Worm (Caenorhabditis elegans) whole organism, late embryonic: ENCODE results near the gene ubc-24.

Source experiments
- C38D4.7 ChIP-seq: fragments of 200-800 bp; sonication (Bioruptor generic); optimal IDR thresholded peaks from 2 replicates; lab custom pipeline; 2018; ENCODE audit warnings: mild to moderate bottlenecking, missing genetic modification characterization, moderate library complexity, missing compliant biosample characterization
- F13H6.1 ChIP-seq: sonication (generic microtip); optimal IDR thresholded peaks from 2 replicates; lab custom pipeline; 2016; ENCODE audit warnings: missing genetic modification characterization, missing compliant biosample characterization
- K02D7.2 ChIP-seq: sonication (generic microtip); optimal IDR thresholded peaks from 2 replicates; lab custom pipeline; 2017; ENCODE audit warnings: mild to moderate bottlenecking, missing genetic modification characterization, missing compliant biosample characterization
- Y22D7AL.16 ChIP-seq: sonication (generic microtip); optimal IDR thresholded peaks from 2 replicates; lab custom pipeline; 2016; ENCODE audit warnings: missing genetic modification characterization, missing compliant biosample characterization
- ceh-14 ChIP-seq: sonication (generic microtip); optimal IDR thresholded peaks from 2 replicates; lab custom pipeline; 2016; ENCODE audit warnings: missing genotype, missing genetic modification characterization, missing compliant biosample characterization
- ceh-19 ChIP-seq: fragments of 200-800 bp; sonication (Bioruptor generic); optimal IDR thresholded peaks from 2 replicates; lab custom pipeline; 2018; ENCODE audit warnings: mild to moderate bottlenecking, missing genetic modification characterization, missing compliant biosample characterization
- ceh-22 ChIP-seq: sonication (generic microtip); optimal IDR thresholded peaks from 2 replicates; lab custom pipeline; 2017; ENCODE audit warnings: missing biosample characterization, missing genetic modification characterization
- ceh-24 ChIP-seq: sonication (generic microtip); optimal IDR thresholded peaks from 2 replicates; lab custom pipeline; 2016; ENCODE audit warnings: mild to moderate bottlenecking, missing genetic modification characterization, missing compliant biosample characterization
- ceh-30 ChIP-seq: fragments of 150-350 bp; optimal IDR thresholded peaks from 2 replicates; lab custom pipeline; 2014; ENCODE audit warnings: missing biosample characterization, missing genetic modification characterization
- ceh-31 ChIP-seq: sonication (generic microtip); optimal IDR thresholded peaks from 2 replicates; lab custom pipeline; 2016; ENCODE audit warnings: missing genetic modification characterization, missing compliant biosample characterization
- ceh-6 ChIP-seq: fragments of 200-800 bp; sonication (Bioruptor generic); optimal IDR thresholded peaks from 2 replicates; lab custom pipeline; 2018; ENCODE audit warnings: mild to moderate bottlenecking, missing genetic modification characterization, missing compliant biosample characterization
- elt-2 ChIP-seq: sonication (generic microtip); optimal IDR thresholded peaks from 2 replicates; lab custom pipeline; 2016; ENCODE audit warnings: missing genetic modification reagents, missing genetic modification characterization, missing compliant biosample characterization
- ets-4 ChIP-seq: sonication (generic microtip); optimal IDR thresholded peaks from 2 replicates; lab custom pipeline; 2016; ENCODE audit warnings: missing genetic modification characterization, missing compliant biosample characterization
- fkh-10 ChIP-seq: fragments of 150-350 bp; optimal IDR thresholded peaks from 2 replicates; lab custom pipeline; 2014; ENCODE audit warnings: missing biosample characterization, missing genetic modification reagents, missing genetic modification characterization
- fkh-6 ChIP-seq: sonication (generic microtip); optimal IDR thresholded peaks from 2 replicates; lab custom pipeline; 2016; ENCODE audit warnings: missing genetic modification characterization, missing compliant biosample characterization
- gmeb-2 ChIP-seq: sonication (generic microtip); optimal IDR thresholded peaks from 2 replicates; lab custom pipeline; 2016; ENCODE audit warnings: missing genetic modification characterization, inconsistent platforms, missing compliant biosample characterization
- hlh-30 ChIP-seq: sonication (generic microtip); optimal IDR thresholded peaks from 2 replicates; lab custom pipeline; 2017; ENCODE audit warnings: antibody characterized with exemption, missing genetic modification characterization, missing compliant biosample characterization; ENCODE audit not compliant: insufficient read depth
- hlh-6 ChIP-seq: sonication (generic microtip); optimal IDR thresholded peaks from 2 replicates; lab custom pipeline; 2016; ENCODE audit warnings: missing genotype, missing genetic modification characterization, missing compliant biosample characterization
- lim-6 ChIP-seq: sonication (generic microtip); optimal IDR thresholded peaks from 2 replicates; lab custom pipeline; 2016; ENCODE audit warnings: missing genetic modification characterization, missing compliant biosample characterization
- lin-11 ChIP-seq: fragments of 200-800 bp; sonication (Bioruptor generic); optimal IDR thresholded peaks from 2 replicates; lab custom pipeline; 2018; ENCODE audit warnings: mild to moderate bottlenecking, missing genetic modification characterization, missing compliant biosample characterization
- madf-2 ChIP-seq: sonication (generic microtip); optimal IDR thresholded peaks from 2 replicates; lab custom pipeline; 2017; ENCODE audit warnings: missing genetic modification characterization, missing compliant biosample characterization
- mec-3 ChIP-seq: sonication (generic microtip); optimal IDR thresholded peaks from 2 replicates; lab custom pipeline; 2016; ENCODE audit warnings: borderline replicate concordance, missing genetic modification characterization, missing compliant biosample characterization
- nhr-232 ChIP-seq: sonication (generic microtip); optimal IDR thresholded peaks from 2 replicates; lab custom pipeline; 2016; ENCODE audit warnings: missing genetic modification characterization, missing compliant biosample characterization
- pat-9 ChIP-seq: fragments of 200-800 bp; sonication (Bioruptor generic); optimal IDR thresholded peaks from 2 replicates; lab custom pipeline; 2018; ENCODE audit warnings: mild to moderate bottlenecking, missing genetic modification characterization, moderate library complexity, missing compliant biosample characterization
- pha-4 ChIP-seq: fragments of 150-350 bp; optimal IDR thresholded peaks from 2 replicates; lab custom pipeline; 2018; ENCODE audit warnings: missing biosample characterization, missing genetic modification reagents, missing genetic modification characterization
- pqm-1 ChIP-seq: sonication (generic microtip); optimal IDR thresholded peaks from 2 replicates; lab custom pipeline; 2016; ENCODE audit warnings: missing genetic modification characterization, missing compliant biosample characterization
- sdc-2 ChIP-seq: sonication (generic microtip); optimal IDR thresholded peaks from 2 replicates; lab custom pipeline; 2016; ENCODE audit warnings: missing genotype, missing genetic modification characterization, missing compliant biosample characterization
- sox-2 ChIP-seq: fragments of 200-800 bp; sonication (Bioruptor generic); IDR thresholded peaks from 2 replicates; pipeline ENCODE4 v1.3.6; 2022; ENCODE audit warnings: missing genetic modification reagents, missing genetic modification characterization, missing compliant biosample characterization
- syd-9 ChIP-seq: sonication (generic microtip); optimal IDR thresholded peaks from 2 replicates; lab custom pipeline; 2016; ENCODE audit warnings: mild to moderate bottlenecking, missing genetic modification characterization, moderate library complexity, missing compliant biosample characterization
- unc-3 ChIP-seq, 2 experiments: fragments of 200-800 bp in 1 of 2; sonication (Bioruptor generic) in 1 of 2; sonication (generic microtip) in 1 of 2; conservative IDR thresholded peaks in 1 of 2; optimal IDR thresholded peaks in 1 of 2; 2 replicates each; pipeline versions ENCODE4 v1.3.6 to Lab custom; 2016 to 2022; ENCODE audit warnings: missing compliant biosample characterization in 2 of 2, missing genetic modification characterization in 2 of 2, missing genetic modification reagents in 1 of 2
- unc-55 ChIP-seq: sonication (generic microtip); optimal IDR thresholded peaks from 2 replicates; lab custom pipeline; 2017; ENCODE audit warnings: missing biosample characterization, missing genetic modification reagents, missing genetic modification characterization
- unc-86 ChIP-seq: sonication (generic microtip); optimal IDR thresholded peaks from 2 replicates; lab custom pipeline; 2016; ENCODE audit warnings: missing genetic modification characterization, missing compliant biosample characterization
- zip-5 ChIP-seq: sonication (generic microtip); optimal IDR thresholded peaks from 2 replicates; lab custom pipeline; 2016; ENCODE audit warnings: missing genetic modification characterization, missing compliant biosample characterization

ubc-24 gene

DNA sequence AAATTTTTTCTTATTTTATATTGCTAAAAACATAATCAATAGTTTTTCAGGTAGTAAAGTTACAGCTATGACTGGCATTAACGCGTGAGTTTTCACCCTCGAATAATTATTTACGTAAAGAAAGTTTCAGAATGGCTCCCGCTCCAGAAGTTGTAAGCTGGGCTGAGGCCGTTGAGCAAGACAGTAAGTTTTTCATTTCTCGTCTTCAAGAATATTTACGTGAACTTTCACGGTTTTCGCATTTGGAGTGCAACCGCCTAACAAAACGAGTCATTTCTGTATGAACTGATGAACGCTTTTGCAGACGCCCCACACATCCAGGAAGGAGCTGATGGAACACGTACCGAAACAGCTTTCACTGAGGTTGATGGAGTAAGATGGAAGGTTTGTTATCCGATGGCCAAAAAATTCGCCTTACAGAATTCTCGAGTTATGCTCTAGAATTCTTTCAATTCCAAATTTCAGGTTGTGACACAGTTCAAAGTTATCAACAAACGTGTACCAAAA, 37.4 kb downstream of the ubc-24 start, which contains the start of gene eif-3.G:
eif-3.G (plus strand) TSS at position 51 of the 507 bp plus-strand sequence.
- TF ChIP-seq unc-55 (GFP tag; lab: Kevin White, UChicago), result no peak
- no peak for TF ChIP-seq ceh-24

- no peak for TF ChIP-seq F13H6.1
- TF ChIP-seq pqm-1 (tag; lab: Kevin White, UChicago), result no peak
- no peak for TF ChIP-seq pha-4
- TF ChIP-seq mec-3 (tag; lab: Kevin White, UChicago), result no peak
- TF ChIP-seq elt-2 (tag; lab: Kevin White, UChicago), result no peak
- TF ChIP-seq lim-6, result no peak
- no peak for TF ChIP-seq K02D7.2 (tag; lab: Kevin White, UChicago)
- no peak for TF ChIP-seq ets-4 (tag; lab: Kevin White, UChicago)
These were observed 38.6 kb downstream of the ubc-24 start, which contains the start of gene evl-20 for ce11 chrII:8444007-8444406. evl-20 (plus strand) TSS chrII:8444307.

- TF ChIP-seq fkh-6 (tag; lab: Kevin White, UChicago) (no peak), madf-2 (no peak), zip-5 (tag; lab: Kevin White, UChicago) (no peak), ceh-30 (tag; lab: Kevin White, UChicago) (no peak), fkh-10 (GFP tag; lab: Kevin White, UChicago) (no peak), unc-3 (GFP tag; conservative IDR thresholded peaks at IDR 0.05; lab: Robert Waterston, UW) (no peak), unc-3 (tag; optimal IDR thresholded peaks at IDR 0.05; lab: Kevin White, UChicago) (no peak), syd-9 (tag; lab: Kevin White, UChicago) (no peak), gmeb-2 (no peak), F13H6.1 (no peak), ceh-22 (tag; lab: Kevin White, UChicago) (no peak), ceh-31 (tag; lab: Kevin White, UChicago) (no peak), nhr-232 (tag; lab: Kevin White, UChicago) (no peak), pha-4 (no peak), sdc-2 (tag; lab: Kevin White, UChicago) (no peak), lin-11 (no peak)
These were observed 41.3 kb downstream of the ubc-24 start, which contains the start of gene cut-3 for ce11 chrII:8446731-8447130. cut-3 (minus strand) TSS chrII:8446831.

DNA sequence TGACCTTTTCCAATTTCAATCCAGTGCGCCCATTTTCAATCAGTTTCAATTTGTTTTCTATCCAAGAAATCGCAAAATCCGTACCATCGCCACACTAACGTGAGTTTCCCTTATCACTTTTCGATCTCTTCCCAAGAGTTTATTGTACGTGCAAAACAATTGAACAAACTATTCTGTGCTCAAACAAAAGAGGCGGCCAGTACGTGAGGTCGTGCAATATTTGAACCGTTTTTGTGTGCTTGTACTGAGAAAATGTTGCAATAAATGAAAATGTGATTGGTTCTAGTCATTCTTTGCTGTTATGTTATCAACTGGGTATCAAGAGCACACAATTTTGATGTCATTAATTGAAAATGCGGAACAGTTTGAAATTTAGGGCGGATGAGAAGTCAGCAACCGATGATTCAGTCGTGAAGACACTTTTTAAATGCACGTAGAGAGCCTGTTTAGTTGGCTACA, 44.3 kb downstream of the ubc-24 start, which contains the start of gene F22B5.4:
F22B5.4 (plus strand) TSS at position 51 of the 459 bp plus-strand sequence.
- TF ChIP-seq pat-9 (no peak), unc-86 (tag; lab: Kevin White, UChicago) (no peak), ceh-14 (tag; lab: Kevin White, UChicago) (no peak), ceh-30 (tag; lab: Kevin White, UChicago) (no peak), hlh-6 (tag; lab: Kevin White, UChicago) (no peak), ceh-19 (no peak), K02D7.2 (tag; lab: Kevin White, UChicago) (no peak), hlh-30 (tag; lab: Kevin White, UChicago) (no peak), ceh-6 (GFP tag; lab: Kevin White, UChicago) (no peak), sox-2 (GFP tag; lab: Robert Waterston, UW) (no peak), ceh-22 (tag; lab: Kevin White, UChicago) (no peak)

ce11 chrII:8450750-8451149, 45.3 kb downstream of the ubc-24 start:
- TF ChIP-seq Y22D7AL.16 (no peak), C38D4.7 (no peak)
